Worm (Caenorhabditis elegans): Measurements from ENCODE around the gene daf-9.

The daf-9 gene

ce11 chrX:6219892-6220291 is 23.2 kb downstream of the daf-9 start:
- TF ChIP-seq ets-7 (tag; optimal IDR thresholded peaks at IDR 0.05) (peak; percentile 44), hmbx-1 (tag; optimal IDR thresholded peaks at IDR 0.05) (no peak), B0310.2 (tag; optimal IDR thresholded peaks at IDR 0.05) (no peak), scrt-1 (GFP tag; IDR thresholded peaks at IDR 0.05) (0 out of 2 replicates have a peak, but pooled peaks have one; percentile 63), flt-1 (GFP tag; IDR thresholded peaks at IDR 0.05) (peak; percentile 58), aly-1 (tag; optimal IDR thresholded peaks at IDR 0.05) (peak; percentile 55), ceh-13 (GFP tag; optimal IDR thresholded peaks at IDR 0.05) (peak; percentile 13), ceh-36 (tag; optimal IDR thresholded peaks at IDR 0.05) (peak; percentile 50), tbx-37 (GFP tag; conservative IDR thresholded peaks at IDR 0.05) (peak; percentile 70), pes-1 (GFP tag; IDR thresholded peaks at IDR 0.05) (peak; percentile 81), ama-1 (optimal IDR thresholded peaks at IDR 0.05) (no peak), sea-1 (GFP tag; conservative IDR thresholded peaks at IDR 0.05) (0 out of 2 replicates have a peak, but pooled peaks have one; percentile 42), tra-4 (tag; optimal IDR thresholded peaks at IDR 0.05) (no peak), tbx-11 (GFP tag; IDR thresholded peaks at IDR 0.05) (peak; percentile 53; the same call in 1 of the 2 replicates), hnd-1 (tag; optimal IDR thresholded peaks at IDR 0.05) (peak; percentile 38), hmg-4 (GFP tag; optimal IDR thresholded peaks at IDR 0.05) (peak; percentile 55), F13C5.2 (tag; optimal IDR thresholded peaks at IDR 0.05) (peak; percentile 62)

- TF ChIP-seq pes-1 (GFP tag; IDR thresholded peaks at IDR 0.05) (no peak), scrt-1 (GFP tag; IDR thresholded peaks at IDR 0.05) (no peak), aly-1 (tag; optimal IDR thresholded peaks at IDR 0.05) (no peak), tra-4 (tag; optimal IDR thresholded peaks at IDR 0.05) (no peak), ceh-13 (GFP tag; optimal IDR thresholded peaks at IDR 0.05) (no peak), sea-1 (GFP tag; conservative IDR thresholded peaks at IDR 0.05) (no peak), ceh-36 (tag; optimal IDR thresholded peaks at IDR 0.05) (no peak)
These were observed 24.4 kb downstream of the daf-9 start for ce11 chrX:6221097-6221496.

DNA sequence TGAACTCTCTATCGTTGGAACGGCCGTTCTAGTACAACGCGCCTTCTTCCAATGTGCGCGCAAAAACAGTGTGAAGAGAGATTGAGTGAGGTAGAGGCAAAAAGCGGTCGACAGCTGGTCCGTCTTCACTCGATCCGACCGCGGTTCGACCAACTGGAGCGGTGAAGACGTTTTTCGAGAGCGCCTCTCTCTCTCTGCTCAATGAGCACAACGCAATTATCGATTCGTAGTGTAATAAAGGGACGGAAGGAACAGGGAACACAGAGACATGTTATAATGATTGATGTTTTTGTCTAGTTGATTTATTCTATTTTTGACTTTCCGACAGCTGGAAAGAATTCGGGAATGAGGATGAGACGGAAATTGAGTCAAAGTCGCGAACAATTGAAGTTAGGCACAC is 28.1 kb downstream of the daf-9 start:
- TF ChIP-seq sea-1 (GFP tag; conservative IDR thresholded peaks at IDR 0.05) = no peak
- TF ChIP-seq hmg-4 (GFP tag; optimal IDR thresholded peaks at IDR 0.05) = peak; percentile 15

- no peak for TF ChIP-seq hmg-4 (GFP tag; optimal IDR thresholded peaks at IDR 0.05)
- TF ChIP-seq hnd-1 (tag; optimal IDR thresholded peaks at IDR 0.05) = no peak
- no peak for TF ChIP-seq scrt-1 (GFP tag; IDR thresholded peaks at IDR 0.05)
- no peak for TF ChIP-seq sea-1 (GFP tag; conservative IDR thresholded peaks at IDR 0.05)
- no peak for TF ChIP-seq tra-4 (tag; optimal IDR thresholded peaks at IDR 0.05)
- TF ChIP-seq F13C5.2 (tag; optimal IDR thresholded peaks at IDR 0.05) = no peak
- no peak for TF ChIP-seq ets-7 (tag; optimal IDR thresholded peaks at IDR 0.05)
- TF ChIP-seq aly-1 (tag; optimal IDR thresholded peaks at IDR 0.05) = no peak
These were observed 33.9 kb downstream of the daf-9 start, which contains the start of gene lite-1 for ce11 chrX:6230669-6231068. Gene lite-1 (minus strand): TSS chrX:6230769.

ce11 chrX:6232998-6233626 is 36.4 kb downstream of the daf-9 start, which contains the start of gene C14F11.4:
Gene C14F11.4 (minus strand): TSS chrX:6233048.
- TF ChIP-seq hmbx-1 (tag; optimal IDR thresholded peaks at IDR 0.05) (no peak), ets-7 (tag; optimal IDR thresholded peaks at IDR 0.05) (no peak), ama-1 (optimal IDR thresholded peaks at IDR 0.05) (no peak), tra-4 (tag; optimal IDR thresholded peaks at IDR 0.05) (no peak), scrt-1 (GFP tag; IDR thresholded peaks at IDR 0.05) (no peak)

DNA sequence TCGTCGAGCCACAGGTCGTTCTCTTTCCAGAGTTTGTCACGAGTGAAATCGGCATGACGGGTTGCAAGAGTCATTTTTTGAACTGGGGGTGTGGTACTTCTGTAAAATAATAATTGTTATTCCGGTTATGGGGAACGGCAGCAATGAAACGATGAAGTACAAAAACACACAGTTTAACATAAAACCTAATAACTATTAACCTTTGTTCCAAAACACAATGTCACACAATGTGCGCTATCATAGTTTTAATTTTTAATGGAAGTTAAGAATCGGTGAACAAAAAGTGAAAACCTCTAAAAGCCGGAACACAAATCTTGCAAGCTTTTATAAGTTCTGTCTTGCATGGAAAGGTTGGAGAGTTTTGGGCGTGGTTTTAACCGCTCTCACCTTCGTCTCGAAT is 38.7 kb downstream of the daf-9 start, which contains the start of gene hsp-43:
hsp-43 (minus strand) TSS at position 101 of the 400 bp plus-strand sequence.
- TF ChIP-seq aly-1 (tag; optimal IDR thresholded peaks at IDR 0.05) (no peak), hmg-4 (GFP tag; optimal IDR thresholded peaks at IDR 0.05) (no peak), tbx-11 (GFP tag; IDR thresholded peaks at IDR 0.05) (no peak), flt-1 (GFP tag; IDR thresholded peaks at IDR 0.05) (no peak), hmbx-1 (tag; optimal IDR thresholded peaks at IDR 0.05) (no peak), hnd-1 (tag; optimal IDR thresholded peaks at IDR 0.05) (no peak), ceh-36 (tag; optimal IDR thresholded peaks at IDR 0.05) (no peak), ama-1 (optimal IDR thresholded peaks at IDR 0.05) (no peak), ceh-13 (GFP tag; optimal IDR thresholded peaks at IDR 0.05) (no peak), pes-1 (GFP tag; IDR thresholded peaks at IDR 0.05) (no peak), F13C5.2 (tag; optimal IDR thresholded peaks at IDR 0.05) (no peak), ets-7 (tag; optimal IDR thresholded peaks at IDR 0.05) (no peak), sea-1 (GFP tag; conservative IDR thresholded peaks at IDR 0.05) (no peak), scrt-1 (GFP tag; IDR thresholded peaks at IDR 0.05) (no peak)

ce11 chrX:6238973-6239372 is 42.2 kb downstream of the daf-9 start, which contains the start of gene rml-3:
Gene rml-3 (minus strand): TSS chrX:6239065.
- TF ChIP-seq hmbx-1 (tag; optimal IDR thresholded peaks at IDR 0.05) (no peak), hnd-1 (tag; optimal IDR thresholded peaks at IDR 0.05) (no peak), sea-1 (GFP tag; conservative IDR thresholded peaks at IDR 0.05) (no peak), aly-1 (tag; optimal IDR thresholded peaks at IDR 0.05) (no peak), tbx-11 (GFP tag; IDR thresholded peaks at IDR 0.05) (no peak), tbx-37 (GFP tag; conservative IDR thresholded peaks at IDR 0.05) (no peak)

DNA sequence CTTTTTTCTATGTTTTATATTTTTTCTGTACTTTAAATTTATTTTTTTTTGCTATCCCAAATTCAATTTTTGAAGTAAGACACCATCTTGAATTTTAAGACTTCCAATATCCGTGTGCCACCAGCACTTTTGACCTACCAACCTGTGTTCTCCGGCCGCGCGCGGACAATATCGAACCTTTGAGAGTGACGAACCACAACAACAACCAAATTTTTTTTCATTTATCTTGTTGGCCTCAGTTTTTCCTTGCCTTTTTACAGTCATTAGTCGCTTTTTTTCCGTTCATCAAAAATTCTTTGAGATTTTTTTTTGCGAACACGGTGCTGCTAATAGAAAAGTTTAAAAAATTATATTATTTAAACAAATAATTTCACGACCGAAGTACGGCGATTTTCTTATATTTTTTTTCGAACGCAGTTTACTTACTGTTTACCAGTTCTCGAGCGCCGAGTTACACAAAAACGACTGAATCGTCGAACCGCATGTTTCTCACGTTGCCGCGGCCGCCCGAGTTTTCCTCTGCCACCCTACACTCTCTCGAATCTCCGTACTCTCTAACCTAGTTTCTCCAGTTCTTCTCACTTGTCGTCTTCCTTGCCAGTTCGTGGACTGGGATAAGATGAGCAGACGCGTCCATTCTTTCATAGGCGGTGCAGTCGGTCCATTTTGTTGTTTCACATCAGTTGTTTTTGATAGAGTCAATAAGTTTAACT is 43.4 kb downstream of the daf-9 start:
- TF ChIP-seq sea-1 (GFP tag; conservative IDR thresholded peaks at IDR 0.05) = no peak
- TF ChIP-seq ceh-36 (tag; optimal IDR thresholded peaks at IDR 0.05) = no peak
- TF ChIP-seq hnd-1 (tag; optimal IDR thresholded peaks at IDR 0.05) = no peak
- no peak for TF ChIP-seq scrt-1 (GFP tag; IDR thresholded peaks at IDR 0.05)
- peak; percentile 20 for TF ChIP-seq hmg-4 (GFP tag; optimal IDR thresholded peaks at IDR 0.05)
- no peak for TF ChIP-seq hmbx-1 (tag; optimal IDR thresholded peaks at IDR 0.05)
- TF ChIP-seq pes-1 (GFP tag; IDR thresholded peaks at IDR 0.05) = no peak
- no peak for TF ChIP-seq aly-1 (tag; optimal IDR thresholded peaks at IDR 0.05)
